Fruit fly (Drosophila melanogaster) whole organism, embryonic: ENCODE data around the gene Mcm5.

ENCODE experiments used
- Antp ChIP-seq: fragments of 200-800 bp; sonication (Bioruptor generic); optimal IDR thresholded peaks from 3 replicates; lab custom pipeline; 2016; ENCODE audit warnings: missing biosample characterization, missing genetic modification characterization
- Atf3 ChIP-seq: fragments of 200-800 bp; sonication (Bioruptor generic); optimal IDR thresholded peaks from 3 replicates; lab custom pipeline; 2016; ENCODE audit warnings: missing biosample characterization, missing genetic modification characterization
- CG10274 ChIP-seq: fragments of 200-800 bp; sonication (Bioruptor generic); optimal IDR thresholded peaks from 3 replicates; lab custom pipeline; 2017; ENCODE audit warnings: missing biosample characterization, mild to moderate bottlenecking, missing genetic modification characterization
- CG10565 ChIP-seq: fragments of 200-800 bp; sonication (Bioruptor generic); optimal IDR thresholded peaks from 3 replicates; lab custom pipeline; 2016; ENCODE audit warnings: missing biosample characterization, mild to moderate bottlenecking, missing genetic modification characterization
- CG12219 ChIP-seq: fragments of 200-800 bp; sonication (Bioruptor generic); optimal IDR thresholded peaks from 3 replicates; lab custom pipeline; 2018; ENCODE audit warnings: missing biosample characterization, mild to moderate bottlenecking, missing genetic modification characterization
- CG17568 ChIP-seq: fragments of 200-800 bp; sonication (Bioruptor generic); optimal IDR thresholded peaks from 2 replicates; lab custom pipeline; 2018; ENCODE audit warnings: missing biosample characterization, mild to moderate bottlenecking, missing genetic modification characterization, moderate library complexity
- CG30431 ChIP-seq: fragments of 200-800 bp; sonication (Bioruptor generic); optimal IDR thresholded peaks from 2 replicates; lab custom pipeline; 2017; ENCODE audit warnings: missing biosample characterization, missing genetic modification characterization
- CG3163 ChIP-seq: fragments of 200-800 bp; sonication (Bioruptor generic); optimal IDR thresholded peaks from 3 replicates; lab custom pipeline; 2016; ENCODE audit warnings: missing biosample characterization, missing genetic modification characterization
- CG32772 ChIP-seq: fragments of 200-800 bp; sonication (Bioruptor generic); IDR thresholded peaks from 2 replicates; pipeline ENCODE4 v1.3.6; 2022; ENCODE audit warnings: missing biosample characterization, missing genetic modification characterization
- CG3281 ChIP-seq: fragments of 200-800 bp; sonication (Bioruptor generic); optimal IDR thresholded peaks from 3 replicates; lab custom pipeline; 2017; ENCODE audit warnings: missing biosample characterization, mild to moderate bottlenecking, missing genetic modification characterization
- CG34422 ChIP-seq: fragments of 200-800 bp; sonication (Bioruptor generic); IDR thresholded peaks from 3 replicates; pipeline ENCODE4 v1.3.6; 2022; ENCODE audit warnings: missing biosample characterization, missing genetic modification characterization
- CG42726 ChIP-seq: fragments of 200-800 bp; sonication (Bioruptor generic); IDR thresholded peaks from 2 replicates; pipeline ENCODE4 v1.3.6; 2022; ENCODE audit warnings: missing biosample characterization, missing genetic modification characterization; ENCODE audit not compliant: partially characterized antibody
- CG4730 ChIP-seq: fragments of 200-800 bp; sonication (Bioruptor generic); IDR thresholded peaks from 2 replicates; pipeline ENCODE4 v1.3.6; 2022; ENCODE audit warnings: missing biosample characterization, missing genetic modification characterization
- CG7745 ChIP-seq: fragments of 200-800 bp; sonication (Bioruptor generic); optimal IDR thresholded peaks from 2 replicates; lab custom pipeline; 2018; ENCODE audit warnings: missing biosample characterization, mild to moderate bottlenecking, missing genetic modification characterization, moderate library complexity
- CG7839 ChIP-seq: fragments of 200-800 bp; sonication (Bioruptor generic); optimal IDR thresholded peaks from 3 replicates; lab custom pipeline; 2018; ENCODE audit warnings: missing biosample characterization, mild to moderate bottlenecking, missing genetic modification characterization, moderate library complexity
- CG7963 ChIP-seq: fragments of 200-800 bp; sonication (Bioruptor generic); IDR thresholded peaks from 3 replicates; pipeline ENCODE4 v1.3.6; 2022; ENCODE audit warnings: missing biosample characterization, missing genetic modification characterization; ENCODE audit not compliant: partially characterized antibody
- CTCF ChIP-seq: fragments of 200-800 bp; sonication (Bioruptor generic); optimal IDR thresholded peaks from 2 replicates; lab custom pipeline; 2017; ENCODE audit warnings: missing biosample characterization, mild to moderate bottlenecking, missing genetic modification characterization, moderate library complexity
- Dip3 ChIP-seq: fragments of 200-800 bp; sonication (Bioruptor generic); optimal IDR thresholded peaks from 3 replicates; lab custom pipeline; 2016; ENCODE audit warnings: missing biosample characterization, missing genetic modification characterization
- Dref ChIP-seq: fragments of 200-800 bp; sonication (Bioruptor generic); IDR thresholded peaks from 2 replicates; pipeline ENCODE4 v1.3.6; 2022; ENCODE audit warnings: missing biosample characterization, missing genetic modification characterization
- Fer1 ChIP-seq: fragments of 200-800 bp; sonication (Bioruptor generic); optimal IDR thresholded peaks from 2 replicates; lab custom pipeline; 2017; ENCODE audit warnings: missing biosample characterization, mild to moderate bottlenecking, missing genetic modification characterization
- Hr39 ChIP-seq: fragments of >200 bp; optimal IDR thresholded peaks from 2 replicates; lab custom pipeline; 2017
- MESR4 ChIP-seq: fragments of 200-800 bp; sonication (Bioruptor generic); optimal IDR thresholded peaks from 2 replicates; lab custom pipeline; 2018; ENCODE audit warnings: missing biosample characterization, mild to moderate bottlenecking, missing genetic modification characterization, moderate library complexity
- NC2β ChIP-seq: fragments of 200-800 bp; sonication (Bioruptor generic); optimal IDR thresholded peaks from 2 replicates; lab custom pipeline; 2016; ENCODE audit warnings: missing biosample characterization, missing genetic modification characterization
- Oaz ChIP-seq: fragments of 200-800 bp; sonication (Bioruptor generic); IDR thresholded peaks from 2 replicates; pipeline ENCODE4 v1.3.6; 2022; ENCODE audit warnings: missing biosample characterization, missing genetic modification characterization
- Pdp1 ChIP-seq, 2 experiments: fragments of 200-800 bp; sonication (Bioruptor generic); optimal IDR thresholded peaks; 3 replicates each; lab custom pipeline; 2016; ENCODE audit warnings: missing biosample characterization in 2 of 2, missing genetic modification characterization in 2 of 2, mild to moderate bottlenecking in 1 of 2, moderate library complexity in 1 of 2
- Xbp1 ChIP-seq: fragments of 200-800 bp; sonication (Bioruptor generic); optimal IDR thresholded peaks from 3 replicates; lab custom pipeline; 2016; ENCODE audit warnings: missing biosample characterization, mild to moderate bottlenecking, missing genetic modification characterization
- ab ChIP-seq: fragments of 200-800 bp; sonication (Bioruptor generic); optimal IDR thresholded peaks from 2 replicates; lab custom pipeline; 2016; ENCODE audit warnings: missing biosample characterization, missing genetic modification characterization
- al ChIP-seq: fragments of 200-800 bp; sonication (Bioruptor generic); IDR thresholded peaks from 2 replicates; pipeline ENCODE4 v1.3.6; 2022; ENCODE audit warnings: missing biosample characterization, missing genetic modification characterization
- ara ChIP-seq: fragments of 200-800 bp; sonication (Bioruptor generic); IDR thresholded peaks from 2 replicates; pipeline ENCODE4 v1.3.6; 2022; ENCODE audit warnings: missing biosample characterization, missing genetic modification characterization
- ash1 ChIP-seq: fragments of 200-800 bp; sonication (Bioruptor generic); optimal IDR thresholded peaks from 2 replicates; lab custom pipeline; 2018; ENCODE audit warnings: missing biosample characterization, mild to moderate bottlenecking, missing genetic modification characterization
- bowl ChIP-seq: fragments of 200-800 bp; sonication (Bioruptor generic); IDR thresholded peaks from 2 replicates; pipeline ENCODE4 v1.3.6; 2022; ENCODE audit warnings: missing biosample characterization, missing genetic modification characterization
- bsh ChIP-seq, 2 experiments: fragments of 200-800 bp; sonication (Bioruptor generic); optimal IDR thresholded peaks; 2 replicates each; lab custom pipeline; 2017 to 2018; ENCODE audit warnings: mild to moderate bottlenecking in 2 of 2, missing biosample characterization in 2 of 2, missing genetic modification characterization in 2 of 2, moderate library complexity in 1 of 2
- cato ChIP-seq: fragments of 200-800 bp; sonication (Bioruptor generic); optimal IDR thresholded peaks from 2 replicates; lab custom pipeline; 2016; ENCODE audit warnings: missing biosample characterization, missing genetic modification characterization, borderline replicate concordance
- chif ChIP-seq, 2 experiments: fragments of 200-800 bp; sonication (Bioruptor generic); optimal IDR thresholded peaks; 3 replicates each; lab custom pipeline; 2016; ENCODE audit warnings: missing biosample characterization in 2 of 2, missing genetic modification characterization in 2 of 2
- chm ChIP-seq: fragments of 200-800 bp; sonication (Bioruptor generic); IDR thresholded peaks from 2 replicates; pipeline ENCODE4 v1.3.6; 2022; ENCODE audit warnings: missing biosample characterization, missing genetic modification characterization
- ftz-f1 ChIP-seq: fragments of 200-800 bp; sonication (Bioruptor generic); optimal IDR thresholded peaks from 2 replicates; lab custom pipeline; 2016; ENCODE audit warnings: missing biosample characterization, missing genetic modification characterization
- fu2 ChIP-seq: fragments of 200-800 bp; sonication (Bioruptor generic); optimal IDR thresholded peaks from 2 replicates; lab custom pipeline; 2016; ENCODE audit warnings: missing biosample characterization, missing genetic modification characterization
- gfzf ChIP-seq: fragments of 200-800 bp; sonication (Bioruptor generic); optimal IDR thresholded peaks from 2 replicates; lab custom pipeline; 2016; ENCODE audit warnings: missing biosample characterization, mild to moderate bottlenecking, missing genetic modification characterization, moderate library complexity
- grn ChIP-seq: fragments of 200-800 bp; sonication (Bioruptor generic); optimal IDR thresholded peaks from 3 replicates; lab custom pipeline; 2017; ENCODE audit warnings: missing biosample characterization, missing genetic modification characterization
- hbn ChIP-seq: fragments of 200-800 bp; sonication (Bioruptor generic); IDR thresholded peaks from 2 replicates; pipeline ENCODE4 v1.3.6; 2022; ENCODE audit warnings: missing biosample characterization, missing genetic modification characterization; ENCODE audit not compliant: partially characterized antibody
- inv ChIP-seq: fragments of 200-800 bp; sonication (Bioruptor generic); IDR thresholded peaks from 2 replicates; pipeline ENCODE4 v1.3.6; 2022; ENCODE audit warnings: missing biosample characterization, missing genetic modification characterization; ENCODE audit not compliant: partially characterized antibody
- nau ChIP-seq: fragments of 200-800 bp; sonication (Bioruptor generic); optimal IDR thresholded peaks from 3 replicates; lab custom pipeline; 2017; ENCODE audit warnings: missing biosample characterization, mild to moderate bottlenecking, missing genetic modification characterization, missing genetic modification reagents
- odd ChIP-seq: fragments of 200-800 bp; sonication (Bioruptor generic); optimal IDR thresholded peaks from 2 replicates; lab custom pipeline; 2017; ENCODE audit warnings: missing biosample characterization, mild to moderate bottlenecking, missing genetic modification characterization
- pho ChIP-seq: fragments of 200-800 bp; sonication (Bioruptor generic); optimal IDR thresholded peaks from 2 replicates; lab custom pipeline; 2016; ENCODE audit warnings: missing biosample characterization, missing genetic modification characterization
- phol ChIP-seq: fragments of 200-800 bp; sonication (Bioruptor generic); optimal IDR thresholded peaks from 3 replicates; lab custom pipeline; 2018; ENCODE audit warnings: missing biosample characterization, mild to moderate bottlenecking, missing genetic modification characterization, moderate library complexity
- slou ChIP-seq: fragments of 200-800 bp; sonication (Bioruptor generic); optimal IDR thresholded peaks from 3 replicates; lab custom pipeline; 2016; ENCODE audit warnings: missing biosample characterization, missing genetic modification characterization
- sug ChIP-seq: fragments of 200-800 bp; optimal IDR thresholded peaks from 2 replicates; lab custom pipeline; 2019; ENCODE audit warnings: missing biosample characterization, mild to moderate bottlenecking, missing genetic modification characterization, moderate library complexity
- wdn ChIP-seq: fragments of 200-800 bp; sonication (Bioruptor generic); IDR thresholded peaks from 2 replicates; pipeline ENCODE4 v1.3.6; 2022; ENCODE audit warnings: missing biosample characterization, missing genetic modification characterization
- zf30C ChIP-seq: fragments of 200-800 bp; sonication (Bioruptor generic); optimal IDR thresholded peaks from 3 replicates; lab custom pipeline; 2018; ENCODE audit warnings: missing biosample characterization, mild to moderate bottlenecking, missing genetic modification characterization

Mcm5 gene

dm6 chr3R:10760966-10761855 lies 27.1 kb upstream of the Mcm5 start, which contains the start of the genes MED7 and Cap-H2 (continued):
- TF ChIP-seq inv (GFP tag; lab: Robert Waterston, UW) (peak; percentile 98), sug (tag; lab: Kevin White, UChicago) (peak; percentile 89), zf30C (no peak), CG10274 (GFP tag; lab: Kevin White, UChicago) (peak; percentile 26), gfzf (GFP tag; lab: Kevin White, UChicago) (peak; percentile 39), Atf3 (GFP tag; lab: Kevin White, UChicago) (peak; percentile 56), CTCF (GFP tag; lab: Kevin White, UChicago) (no peak), CG42726 (GFP tag; lab: Robert Waterston, UW) (peak; percentile 93), CG4730 (GFP tag; lab: Robert Waterston, UW) (peak; percentile 77), CG3281 (GFP tag; lab: Kevin White, UChicago) (peak; percentile 66), Dip3 (GFP tag; lab: Kevin White, UChicago) (peak; percentile 71), ftz-f1 (GFP tag; lab: Kevin White, UChicago) (peak; percentile 5), Xbp1 (GFP tag; lab: Kevin White, UChicago) (peak; percentile 90), CG3163 (GFP tag; lab: Kevin White, UChicago) (peak; percentile 39), Oaz (GFP tag; lab: Robert Waterston, UW) (peak; percentile 62; the same call in 1 of the 2 replicates), NC2β (GFP tag; lab: Kevin White, UChicago) (peak; percentile 77), cato (peak; percentile 42), CG30431 (GFP tag; lab: Kevin White, UChicago) (peak; percentile 52), pho (GFP tag; lab: Kevin White, UChicago) (peak; percentile 89), nau (GFP tag; lab: Kevin White, UChicago) (no peak), CG10565 (GFP tag; lab: Kevin White, UChicago) (peak; percentile 5), slou (GFP tag; lab: Kevin White, UChicago) (peak; percentile 65), odd (GFP tag; lab: Kevin White, UChicago) (peak; percentile 8), CG32772 (GFP tag; lab: Robert Waterston, UW) (peak; percentile 75), chif (GFP tag; optimal IDR thresholded peaks at IDR 0.05; lab: Kevin White, UChicago) (peak; percentile 74 to 83), CG34422 (peak; percentile 85), Dref (GFP tag; lab: Robert Waterston, UW) (peak; percentile 79), CG17568 (no peak), hbn (GFP tag; lab: Robert Waterston, UW) (peak; percentile 99), phol (tag; lab: Kevin White, UChicago) (peak; percentile 88), ash1 (GFP tag; lab: Kevin White, UChicago) (peak; percentile 50), chm (peak; percentile 60; the same call in 1 of the 2 replicates), ara (GFP tag; lab: Robert Waterston, UW) (peak; percentile 73), CG7839 (tag; lab: Kevin White, UChicago) (no peak), MESR4 (GFP tag; lab: Kevin White, UChicago) (peak; percentile 65), wdn (GFP tag; lab: Robert Waterston, UW) (peak; percentile 67; the same call in 1 of the 2 replicates), Antp (peak; percentile 75), CG7745 (tag; lab: Kevin White, UChicago) (no peak), Fer1 (GFP tag; lab: Kevin White, UChicago) (peak; percentile 70), Hr39 (lab: Kevin White, UChicago) (no peak), CG12219 (GFP tag; lab: Kevin White, UChicago) (peak; percentile 23), CG7963 (GFP tag; lab: Robert Waterston, UW) (peak; percentile 97), fu2 (GFP tag; lab: Kevin White, UChicago) (peak; percentile 61), bowl (no peak), ab (GFP tag; lab: Kevin White, UChicago) (peak; percentile 42), bsh (GFP tag; optimal IDR thresholded peaks at IDR 0.05; lab: Kevin White, UChicago) (peak in 1 of 2 experiments; percentile 76), Pdp1 (GFP tag; optimal IDR thresholded peaks at IDR 0.05; lab: Kevin White, UChicago) (peak; percentile 85 to 87), al (peak; percentile 82), grn (GFP tag; lab: Kevin White, UChicago) (peak; percentile 20)
